Fruit fly (Drosophila melanogaster): Measurements from ENCODE around the gene CG12730.
A peak's percentile ranks its signal among the peaks of the same experiment; 100 is the strongest.

- TF ChIP-seq tai (GFP tag; optimal IDR thresholded peaks at IDR 0.05): no peak
- TF ChIP-seq Dfd (GFP tag; optimal IDR thresholded peaks at IDR 0.05): no peak
- TF ChIP-seq Hr83 (GFP tag; optimal IDR thresholded peaks at IDR 0.05; ENCODE audit: poor library complexity, severe bottlenecking): no peak
- TF ChIP-seq Rel (GFP tag; optimal IDR thresholded peaks at IDR 0.05): no peak
- TF ChIP-seq Rel (tag; optimal IDR thresholded peaks at IDR 0.05): peak; percentile 62
- TF ChIP-seq Hr78 (GFP tag; optimal IDR thresholded peaks at IDR 0.05): no peak
- peak; percentile 30 for TF ChIP-seq Abd-B (GFP tag; optimal IDR thresholded peaks at IDR 0.05)
Measured at dm6 chrX:5560503-5560902, 44.1 kb downstream of the CG12730 start.

Measured in whole organism, wandering third instar larva.